Worm (Caenorhabditis elegans) whole organism, early embryonic: Measurements from ENCODE around the gene str-145.

ENCODE experiments used
- ama-1 ChIP-seq: fragments of 150-350 bp; optimal IDR thresholded peaks from 2 replicates; lab custom pipeline; 2014
- flt-1 ChIP-seq: fragments of 200-800 bp; sonication (Bioruptor generic); IDR thresholded peaks from 2 replicates; pipeline ENCODE4 v1.3.6; 2022; ENCODE audit warnings: missing genetic modification characterization, missing compliant biosample characterization
- hmg-4 ChIP-seq: fragments of 200-800 bp; sonication (Bioruptor generic); optimal IDR thresholded peaks from 2 replicates; lab custom pipeline; 2018; ENCODE audit warnings: mild to moderate bottlenecking, missing genetic modification characterization, missing compliant biosample characterization

DNA sequence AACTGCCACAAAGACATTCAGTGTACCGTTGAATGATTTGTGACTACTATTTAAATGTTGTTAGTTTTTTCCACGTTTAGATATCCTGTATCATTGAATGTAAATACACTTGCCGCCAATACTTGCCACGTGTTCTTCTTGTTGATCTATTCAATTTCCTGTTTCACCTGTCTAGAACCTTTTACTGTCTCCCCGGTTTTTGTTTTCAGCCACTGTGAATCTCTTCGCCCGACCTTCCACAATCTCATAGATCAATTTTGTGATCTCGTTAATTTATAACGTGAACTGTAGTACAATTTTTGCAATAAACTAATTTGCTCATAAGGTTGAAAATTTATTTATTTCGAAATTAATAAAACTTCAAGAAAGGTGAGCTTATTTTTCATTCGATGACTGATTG lies 47.2 kb upstream of the str-145 start, which contains the start of gene D1014.13:
- no peak for TF ChIP-seq hmg-4
- TF ChIP-seq ama-1 (lab: Kevin White, UChicago): no peak
- no peak for TF ChIP-seq flt-1 (GFP tag; lab: Robert Waterston, UW)
